Fruit fly (Drosophila melanogaster) whole organism, adult: ENCODE measurements around the gene ApepP.
A peak's percentile ranks its signal among the peaks of the same experiment; 100 is the strongest.

ENCODE experiments used
- CG11617 ChIP-seq: fragments of 200-800 bp; sonication (Bioruptor generic); optimal IDR thresholded peaks from 2 replicates; lab custom pipeline; 2017; ENCODE audit warnings: mild to moderate bottlenecking, missing biosample characterization, missing genetic modification reagents, missing genetic modification characterization
- CG12768 ChIP-seq: fragments of 200-800 bp; sonication (Bioruptor generic); optimal IDR thresholded peaks from 2 replicates; lab custom pipeline; 2017; ENCODE audit warnings: missing biosample characterization, missing genetic modification characterization, mild to moderate bottlenecking, moderate library complexity, missing genetic modification reagents
- CG14711 ChIP-seq: fragments of 200-800 bp; sonication (Bioruptor generic); optimal IDR thresholded peaks from 2 replicates; lab custom pipeline; 2018; ENCODE audit warnings: missing biosample characterization, mild to moderate bottlenecking, missing genetic modification characterization, moderate library complexity
- CG1620 ChIP-seq: fragments of 200-800 bp; sonication (Bioruptor generic); optimal IDR thresholded peaks from 2 replicates; lab custom pipeline; 2016; ENCODE audit warnings: missing biosample characterization, missing genetic modification characterization
- CG33017 ChIP-seq: fragments of 200-800 bp; sonication (Bioruptor generic); optimal IDR thresholded peaks from 2 replicates; lab custom pipeline; 2018; ENCODE audit warnings: missing biosample characterization, mild to moderate bottlenecking, missing genetic modification characterization, moderate library complexity
- CG5204 ChIP-seq: fragments of 200-800 bp; sonication (Bioruptor generic); optimal IDR thresholded peaks from 2 replicates; lab custom pipeline; 2016; ENCODE audit warnings: missing biosample characterization, missing genetic modification characterization
- CG7045 ChIP-seq: fragments of 200-800 bp; sonication (Bioruptor generic); optimal IDR thresholded peaks from 2 replicates; lab custom pipeline; 2017; ENCODE audit warnings: missing biosample characterization, mild to moderate bottlenecking, missing genetic modification characterization
- CG7101 ChIP-seq: fragments of 200-800 bp; sonication (Bioruptor generic); optimal IDR thresholded peaks from 2 replicates; lab custom pipeline; 2018; ENCODE audit warnings: missing biosample characterization, mild to moderate bottlenecking, missing genetic modification characterization, moderate library complexity
- Clk ChIP-seq: fragments of 200-800 bp; sonication (Bioruptor generic); optimal IDR thresholded peaks from 2 replicates; lab custom pipeline; 2017; ENCODE audit warnings: missing biosample characterization, missing genetic modification characterization
- Crg-1 ChIP-seq: fragments of 200-800 bp; sonication (Bioruptor generic); optimal IDR thresholded peaks from 2 replicates; lab custom pipeline; 2016; ENCODE audit warnings: missing biosample characterization, missing genetic modification characterization
- Hr96 ChIP-seq: fragments of 200-800 bp; sonication (Bioruptor generic); optimal IDR thresholded peaks from 2 replicates; lab custom pipeline; 2016; ENCODE audit warnings: missing biosample characterization, missing genetic modification characterization
- Mnt ChIP-seq: fragments of 200-800 bp; sonication (Bioruptor generic); optimal IDR thresholded peaks from 2 replicates; lab custom pipeline; 2016; ENCODE audit warnings: missing biosample characterization, mild to moderate bottlenecking, missing genetic modification characterization
- bab1 ChIP-seq: fragments of 200-800 bp; sonication (Bioruptor generic); optimal IDR thresholded peaks from 3 replicates; lab custom pipeline; 2019; ENCODE audit warnings: missing biosample characterization, mild to moderate bottlenecking, missing genetic modification characterization, moderate library complexity
- cic ChIP-seq: fragments of 200-800 bp; sonication (Bioruptor generic); optimal IDR thresholded peaks from 2 replicates; lab custom pipeline; 2017; ENCODE audit warnings: missing biosample characterization, mild to moderate bottlenecking, missing genetic modification characterization, moderate library complexity
- cnc ChIP-seq, 2 experiments: fragments of >200 bp; optimal IDR thresholded peaks; 2 replicates each; lab custom pipeline; 2017
- kay ChIP-seq: fragments of 200-800 bp; sonication (Bioruptor generic); peaks from one replicate; lab custom pipeline; 2016; ENCODE audit warnings: missing biosample characterization, missing genetic modification characterization, borderline replicate concordance
- ovo ChIP-seq: fragments of 200-800 bp; sonication (Bioruptor generic); optimal IDR thresholded peaks from 2 replicates; lab custom pipeline; 2016; ENCODE audit warnings: missing biosample characterization, missing genetic modification characterization
- pad ChIP-seq: fragments of 200-800 bp; sonication (Bioruptor generic); optimal IDR thresholded peaks from 3 replicates; lab custom pipeline; 2017; ENCODE audit warnings: missing biosample characterization, missing genetic modification characterization, mild to moderate bottlenecking, moderate library complexity, missing genetic modification reagents
- tj ChIP-seq: fragments of 200-800 bp; sonication (Bioruptor generic); optimal IDR thresholded peaks from 3 replicates; lab custom pipeline; 2017; ENCODE audit warnings: missing biosample characterization, mild to moderate bottlenecking, missing genetic modification characterization, moderate library complexity

ApepP gene

dm6 chr2L:16884702-16885101 lies 25.5 kb downstream of the ApepP start:
- TF ChIP-seq CG5204 (GFP tag; lab: Kevin White, UChicago) (no peak), ovo (no peak), kay (peak; percentile 57), cic (no peak), CG1620 (GFP tag; lab: Kevin White, UChicago) (no peak), CG12768 (GFP tag; lab: Kevin White, UChicago) (no peak), pad (GFP tag; lab: Kevin White, UChicago) (no peak)

- peak; percentile 14 for TF ChIP-seq kay
- TF ChIP-seq cnc (optimal IDR thresholded peaks at IDR 0.05; lab: Kevin White, UChicago) = no peak
These were observed 27.1 kb downstream of the ApepP start for dm6 chr2L:16882871-16883849.

- TF ChIP-seq Mnt (GFP tag; lab: Kevin White, UChicago) = peak; percentile 48
- peak; percentile 10 for TF ChIP-seq CG12768 (GFP tag; lab: Kevin White, UChicago)
- no peak for TF ChIP-seq CG14711 (tag; lab: Kevin White, UChicago)
- TF ChIP-seq cic = peak; percentile 25
- TF ChIP-seq CG7045 (GFP tag; lab: Kevin White, UChicago) = no peak
- no peak for TF ChIP-seq pad (GFP tag; lab: Kevin White, UChicago)
- no peak for TF ChIP-seq Hr96 (GFP tag; lab: Kevin White, UChicago)
- no peak for TF ChIP-seq Crg-1 (GFP tag; lab: Kevin White, UChicago)
- TF ChIP-seq kay = peak; percentile 43
- peak; percentile 33 to 66 for TF ChIP-seq cnc (optimal IDR thresholded peaks at IDR 0.05; lab: Kevin White, UChicago)
- no peak for TF ChIP-seq Clk
- TF ChIP-seq tj (GFP tag; lab: Kevin White, UChicago) = peak; percentile 87
These were observed 27.8 kb downstream of the ApepP start for dm6 chr2L:16882372-16882771.

- TF ChIP-seq ovo (no peak), CG1620 (GFP tag; lab: Kevin White, UChicago) (peak; percentile 43), bab1 (GFP tag; lab: Kevin White, UChicago) (peak; percentile 10), tj (GFP tag; lab: Kevin White, UChicago) (peak; percentile 1), CG12768 (GFP tag; lab: Kevin White, UChicago) (peak; percentile 39), pad (GFP tag; lab: Kevin White, UChicago) (no peak), CG7045 (GFP tag; lab: Kevin White, UChicago) (no peak), CG14711 (tag; lab: Kevin White, UChicago) (no peak), Clk (no peak), Mnt (GFP tag; lab: Kevin White, UChicago) (peak; percentile 77), CG5204 (GFP tag; lab: Kevin White, UChicago) (no peak), cic (peak; percentile 7), CG7101 (peak; percentile 36), CG33017 (tag; lab: Kevin White, UChicago) (no peak)
These were observed 29.3 kb downstream of the ApepP start for dm6 chr2L:16880930-16881329.

- no peak for TF ChIP-seq CG1620 (GFP tag; lab: Kevin White, UChicago)
- no peak for TF ChIP-seq CG7045 (GFP tag; lab: Kevin White, UChicago)
- TF ChIP-seq CG33017 (tag; lab: Kevin White, UChicago) = no peak
- TF ChIP-seq Hr96 (GFP tag; lab: Kevin White, UChicago) = no peak
- no peak for TF ChIP-seq CG12768 (GFP tag; lab: Kevin White, UChicago)
- no peak for TF ChIP-seq Mnt (GFP tag; lab: Kevin White, UChicago)
- no peak for TF ChIP-seq Crg-1 (GFP tag; lab: Kevin White, UChicago)
- no peak for TF ChIP-seq tj (GFP tag; lab: Kevin White, UChicago)
- TF ChIP-seq CG11617 = no peak
- TF ChIP-seq cnc (optimal IDR thresholded peaks at IDR 0.05; lab: Kevin White, UChicago) = no peak
- TF ChIP-seq kay = no peak
- TF ChIP-seq CG14711 (tag; lab: Kevin White, UChicago) = no peak
- TF ChIP-seq ovo = no peak
- no peak for TF ChIP-seq Clk
These were observed 30.9 kb downstream of the ApepP start, which contains the start of the genes CG32832, CG31743 and CG34313 for dm6 chr2L:16879288-16879687. Gene CG32832, minus strand, starts transcription at chr2L:16879290. Gene CG31743, plus strand, starts transcription at chr2L:16879517. Gene CG34313, plus strand, starts transcription at chr2L:16879517.

- TF ChIP-seq cic = no peak
- TF ChIP-seq pad (GFP tag; lab: Kevin White, UChicago) = no peak
- no peak for TF ChIP-seq Mnt (GFP tag; lab: Kevin White, UChicago)
- no peak for TF ChIP-seq CG7101
- no peak for TF ChIP-seq CG1620 (GFP tag; lab: Kevin White, UChicago)
These were observed 32.5 kb downstream of the ApepP start for dm6 chr2L:16877678-16878077.

- TF ChIP-seq Hr96 (GFP tag; lab: Kevin White, UChicago) (no peak), cnc (optimal IDR thresholded peaks at IDR 0.05; lab: Kevin White, UChicago) (no peak), Clk (no peak), bab1 (GFP tag; lab: Kevin White, UChicago) (no peak), CG14711 (tag; lab: Kevin White, UChicago) (no peak), ovo (no peak), CG1620 (GFP tag; lab: Kevin White, UChicago) (no peak), cic (no peak), CG12768 (GFP tag; lab: Kevin White, UChicago) (no peak), kay (no peak)
These were observed 33.7 kb downstream of the ApepP start for dm6 chr2L:16876555-16876954.
